Worm (Caenorhabditis elegans): Measurements from ENCODE around the gene C08F11.12.
"Not testable (repeated sequence)": the region's sequence is repeated elsewhere in the genome, so short reads cannot be mapped to it uniquely, and the experiment has no call there.

C08F11.12 gene

DNA sequence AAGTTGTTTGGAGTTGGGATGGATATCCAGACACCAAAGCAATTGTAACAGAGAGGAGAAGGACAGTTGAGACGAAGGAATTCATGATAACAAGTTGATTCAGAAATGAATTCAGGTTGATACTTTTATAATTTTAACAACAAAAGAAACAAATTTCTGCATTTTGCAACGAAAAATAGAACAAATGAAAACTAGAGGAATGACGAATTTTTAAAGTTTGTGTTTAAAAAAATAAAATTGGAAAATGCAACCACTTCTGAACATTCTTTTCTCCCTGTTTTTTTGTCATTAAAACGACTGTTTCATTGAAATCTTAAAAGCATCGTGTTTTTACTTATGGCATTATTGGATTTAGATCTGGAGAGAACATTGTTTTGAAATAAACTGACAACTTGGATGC is at the start of gene C08F11.12:
TSS of gene C08F11.12 (minus strand) at position 101 of the 400 bp plus-strand sequence.
- not testable (repeated sequence) for TF ChIP-seq W03F9.2, him-1, dao-5 (tag; optimal IDR thresholded peaks at IDR 0.05)

DNA sequence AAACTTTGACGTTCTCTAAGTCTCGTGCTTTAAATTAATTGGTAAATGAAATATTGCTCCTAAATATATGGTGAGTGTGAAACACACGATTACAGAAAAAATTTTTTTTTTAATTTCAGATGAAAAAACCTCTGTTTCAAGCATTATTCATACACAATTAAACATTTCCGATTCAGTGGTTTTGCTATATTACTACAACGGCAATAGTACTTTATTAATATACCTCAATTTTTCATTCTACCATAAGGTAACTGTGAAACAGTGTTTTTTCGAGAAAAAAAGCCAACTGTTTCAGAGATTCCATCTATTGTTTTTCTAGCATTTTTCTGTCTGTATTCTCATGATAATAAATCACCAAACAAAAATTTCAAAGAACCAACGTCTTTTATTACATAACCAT is 49.5 kb upstream of the C08F11.12 start:
- no peak for TF ChIP-seq him-1 (tag; optimal IDR thresholded peaks at IDR 0.05)
- TF ChIP-seq W03F9.2 (tag; optimal IDR thresholded peaks at IDR 0.05): no peak
- TF ChIP-seq dao-5 (tag; optimal IDR thresholded peaks at IDR 0.05): no peak

DNA sequence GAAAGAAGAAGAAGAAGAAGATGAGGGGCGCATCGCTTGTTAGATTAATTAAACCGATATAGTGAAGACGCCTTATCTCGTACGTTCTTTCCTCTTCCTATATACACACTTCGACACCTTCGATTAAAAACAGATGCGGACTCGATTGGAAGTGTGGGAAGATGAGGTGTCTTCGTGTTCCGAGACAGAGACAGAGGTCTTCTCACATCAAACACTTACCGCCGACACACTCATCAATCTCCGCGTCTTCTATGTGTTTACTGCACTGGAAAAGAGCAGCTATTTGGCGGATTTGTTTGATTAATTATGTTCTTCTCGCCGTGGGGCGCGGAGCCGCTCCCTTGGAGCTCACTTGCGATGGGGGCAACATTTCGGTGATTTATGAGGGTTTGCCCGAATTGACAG is 48.1 kb upstream of the C08F11.12 start:
- TF ChIP-seq dao-5 (tag; optimal IDR thresholded peaks at IDR 0.05) (no peak), W03F9.2 (tag; optimal IDR thresholded peaks at IDR 0.05) (no peak), him-1 (tag; optimal IDR thresholded peaks at IDR 0.05) (no peak)

DNA sequence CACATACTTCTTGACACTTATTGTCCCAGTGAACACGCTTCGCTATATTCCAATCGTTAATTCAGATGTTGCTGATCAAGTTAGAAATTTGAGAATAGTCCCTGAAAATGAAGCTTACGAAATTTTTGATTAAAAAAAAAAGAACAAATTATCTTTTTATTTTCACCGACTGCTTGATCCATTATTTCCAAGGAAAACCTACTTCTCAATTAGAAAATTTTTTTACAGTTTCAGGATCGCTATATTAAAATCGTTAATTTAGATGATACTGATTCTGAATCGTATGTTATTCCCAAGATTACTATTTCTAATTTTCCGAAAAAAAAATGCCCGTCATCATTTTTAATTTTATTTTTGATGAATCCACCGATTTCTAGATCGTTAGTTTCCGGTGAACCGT is 47.3 kb upstream of the C08F11.12 start, which contains the start of gene T23G4.127:
TSS of gene T23G4.127 (minus strand) at position 101 of the 400 bp plus-strand sequence.
- TF ChIP-seq dao-5 (tag; optimal IDR thresholded peaks at IDR 0.05): no peak
- TF ChIP-seq him-1 (tag; optimal IDR thresholded peaks at IDR 0.05): no peak
- TF ChIP-seq W03F9.2 (tag; optimal IDR thresholded peaks at IDR 0.05): no peak

DNA sequence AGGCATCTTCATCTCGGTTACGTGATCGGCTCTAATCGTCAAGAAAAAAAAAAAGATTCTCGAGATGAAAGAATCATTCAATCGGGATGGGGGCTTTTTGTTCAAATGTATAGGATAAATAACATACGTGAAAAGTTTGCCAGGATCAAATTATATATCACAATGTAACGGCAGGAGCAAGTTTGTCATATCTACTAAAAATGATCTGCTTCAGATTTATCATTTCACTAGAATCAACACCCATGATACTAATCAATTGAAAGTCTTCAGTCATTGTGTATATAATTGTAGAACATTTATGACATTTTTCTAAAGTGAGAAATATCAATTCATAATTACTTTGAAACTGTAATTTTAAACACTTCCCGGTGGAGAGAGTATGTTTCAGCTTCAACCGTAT is 45.6 kb upstream of the C08F11.12 start:
- no peak for TF ChIP-seq him-1 (tag; optimal IDR thresholded peaks at IDR 0.05)
- TF ChIP-seq dao-5 (tag; optimal IDR thresholded peaks at IDR 0.05): no peak

DNA sequence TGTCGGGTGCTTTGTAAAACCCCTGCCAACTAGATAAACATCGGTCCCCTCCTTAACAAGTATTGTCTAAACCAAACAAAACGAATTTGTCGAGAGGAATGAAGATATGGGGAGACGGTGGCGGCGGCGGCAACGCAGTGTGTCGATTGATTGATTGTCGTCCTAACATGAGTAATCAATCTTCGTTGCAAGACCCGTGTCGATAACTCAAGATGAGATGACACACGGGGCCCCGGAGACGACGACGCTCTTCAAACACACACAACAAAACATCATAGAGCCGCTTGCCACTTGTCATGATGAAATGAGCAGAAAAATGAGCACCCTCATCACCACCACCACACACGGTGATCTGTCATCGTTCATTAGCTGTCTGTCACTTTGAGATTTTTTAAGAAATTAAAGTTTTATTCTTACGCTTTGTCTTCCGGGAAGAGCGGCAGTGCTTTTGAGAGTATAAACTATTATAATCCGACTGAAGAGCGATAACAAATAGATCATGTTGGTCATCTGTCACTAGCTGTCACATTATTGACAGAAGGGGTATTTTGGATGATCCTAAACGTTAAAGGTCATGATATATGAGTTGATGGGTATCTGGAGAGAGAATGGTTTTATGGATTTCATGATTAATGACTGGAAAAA is 44.5 kb upstream of the C08F11.12 start:
- TF ChIP-seq W03F9.2 (tag; optimal IDR thresholded peaks at IDR 0.05) (no peak), him-1 (tag; optimal IDR thresholded peaks at IDR 0.05) (no peak)

DNA sequence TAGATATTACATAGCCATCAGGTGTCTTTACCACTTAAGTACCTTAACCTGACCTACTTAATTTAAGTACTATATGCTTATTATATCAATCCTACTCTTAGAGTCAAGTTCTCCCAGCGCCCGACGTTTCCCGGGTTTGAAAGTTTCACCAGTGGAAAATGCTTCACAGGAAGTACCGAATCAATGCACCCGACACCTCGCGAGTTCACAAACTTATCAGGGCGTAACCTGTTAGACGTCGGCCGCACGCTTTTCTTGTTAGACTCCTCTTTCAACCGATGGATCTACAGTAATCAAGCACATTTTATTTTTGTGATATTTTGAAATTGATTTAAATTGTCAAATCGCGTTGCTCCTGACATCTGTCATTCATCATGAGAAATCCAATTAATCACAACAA is 44.0 kb upstream of the C08F11.12 start:
- TF ChIP-seq W03F9.2 (tag; optimal IDR thresholded peaks at IDR 0.05) (no peak), dao-5 (tag; optimal IDR thresholded peaks at IDR 0.05) (no peak), him-1 (tag; optimal IDR thresholded peaks at IDR 0.05) (no peak)

DNA sequence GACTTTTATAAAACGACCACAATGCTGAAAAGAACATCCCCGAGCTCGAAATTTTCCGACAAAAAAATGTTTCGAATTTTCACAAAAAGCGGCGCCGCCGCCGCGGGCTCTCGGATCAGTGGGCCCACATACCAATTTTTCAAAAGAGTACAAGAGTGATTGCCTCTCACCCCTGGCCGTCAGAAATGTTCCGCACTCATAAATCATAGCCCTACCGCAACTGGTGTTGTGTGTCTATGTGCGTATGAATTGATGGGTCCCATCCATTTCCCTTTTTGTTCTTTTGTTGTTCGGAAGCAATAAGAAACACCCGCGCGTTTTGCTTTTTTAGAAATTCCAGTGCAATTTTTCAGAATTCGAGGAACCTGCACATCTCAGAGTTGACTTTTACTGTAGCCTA is 43.3 kb upstream of the C08F11.12 start:
- TF ChIP-seq him-1 (tag; optimal IDR thresholded peaks at IDR 0.05): no peak
- no peak for TF ChIP-seq W03F9.2 (tag; optimal IDR thresholded peaks at IDR 0.05)
- TF ChIP-seq dao-5 (tag; optimal IDR thresholded peaks at IDR 0.05): no peak

DNA sequence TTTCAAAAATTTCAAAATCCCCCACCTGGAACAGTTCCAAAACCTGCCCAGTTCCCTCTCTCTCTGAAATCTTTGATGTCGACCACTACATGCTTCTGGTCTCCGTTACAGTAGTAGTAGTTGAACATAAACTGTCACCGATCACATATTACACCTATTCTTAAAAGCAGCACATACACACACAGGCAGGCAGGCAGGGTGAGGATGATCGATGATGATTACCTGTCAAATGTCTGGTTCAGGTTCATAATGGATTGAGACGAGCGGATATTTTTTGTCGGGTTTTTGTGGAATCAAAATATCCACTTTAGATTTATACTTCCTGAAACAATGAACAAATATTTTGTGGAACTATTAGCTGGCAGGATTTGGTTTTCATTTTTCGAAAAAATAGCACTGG is 42.7 kb upstream of the C08F11.12 start:
- no peak for TF ChIP-seq dao-5 (tag; optimal IDR thresholded peaks at IDR 0.05)
- no peak for TF ChIP-seq him-1 (tag; optimal IDR thresholded peaks at IDR 0.05)
- TF ChIP-seq W03F9.2 (tag; optimal IDR thresholded peaks at IDR 0.05): no peak

DNA sequence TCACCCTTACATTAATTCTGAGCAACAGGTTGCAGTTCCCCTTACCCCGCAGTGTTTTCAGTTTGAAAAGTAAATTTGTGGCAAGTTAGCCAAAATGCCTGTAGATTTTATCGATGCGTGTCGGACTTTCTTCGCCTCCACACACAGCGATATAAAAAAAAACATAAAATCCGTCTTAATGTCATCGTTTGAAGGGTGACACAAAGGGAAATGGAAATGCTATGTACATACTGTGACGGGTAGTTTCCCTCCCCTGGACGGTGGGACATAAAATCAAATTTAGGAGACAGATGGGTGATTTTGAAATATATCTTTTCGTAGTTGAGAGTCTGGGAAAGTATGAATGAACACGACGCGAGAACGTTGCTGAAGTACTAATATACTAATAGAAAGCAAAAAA is 41.2 kb upstream of the C08F11.12 start:
- TF ChIP-seq W03F9.2 (tag; optimal IDR thresholded peaks at IDR 0.05): no peak
- TF ChIP-seq dao-5 (tag; optimal IDR thresholded peaks at IDR 0.05): no peak
- TF ChIP-seq him-1 (tag; optimal IDR thresholded peaks at IDR 0.05): no peak

DNA sequence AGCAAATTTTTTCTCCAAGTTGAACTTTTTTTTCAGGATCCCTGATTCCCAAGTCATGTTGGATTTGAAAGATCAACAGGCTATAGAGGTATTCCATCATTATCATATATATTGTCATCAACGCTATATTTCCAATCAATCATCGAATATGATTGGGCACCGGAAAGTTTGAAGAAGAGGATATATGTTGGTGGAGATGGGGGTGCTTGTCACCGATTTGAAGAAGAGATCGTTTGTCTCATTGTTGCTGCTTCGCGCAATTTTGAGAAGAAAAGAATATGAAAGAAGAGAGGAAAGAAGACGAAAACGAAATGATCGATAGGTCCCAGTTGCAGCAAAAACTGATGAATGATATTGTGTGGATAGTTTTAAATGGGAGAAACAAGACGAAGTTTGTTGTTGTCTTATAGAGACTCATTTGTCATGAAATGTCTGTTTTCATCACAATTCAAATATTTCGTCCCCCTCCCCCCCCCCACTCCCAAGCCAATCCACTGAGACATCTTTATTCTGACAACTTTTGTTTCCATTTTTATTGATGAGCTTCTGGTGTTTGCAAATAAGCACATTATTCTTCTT is 38.1 kb upstream of the C08F11.12 start, which contains the start of gene T23G4.2:
TSS of gene T23G4.2 (minus strand) at position 255 of the 579 bp plus-strand sequence.
- TF ChIP-seq W03F9.2 (tag; optimal IDR thresholded peaks at IDR 0.05) (no peak), him-1 (tag; optimal IDR thresholded peaks at IDR 0.05) (peak; percentile 14), dao-5 (tag; optimal IDR thresholded peaks at IDR 0.05) (no peak)

DNA sequence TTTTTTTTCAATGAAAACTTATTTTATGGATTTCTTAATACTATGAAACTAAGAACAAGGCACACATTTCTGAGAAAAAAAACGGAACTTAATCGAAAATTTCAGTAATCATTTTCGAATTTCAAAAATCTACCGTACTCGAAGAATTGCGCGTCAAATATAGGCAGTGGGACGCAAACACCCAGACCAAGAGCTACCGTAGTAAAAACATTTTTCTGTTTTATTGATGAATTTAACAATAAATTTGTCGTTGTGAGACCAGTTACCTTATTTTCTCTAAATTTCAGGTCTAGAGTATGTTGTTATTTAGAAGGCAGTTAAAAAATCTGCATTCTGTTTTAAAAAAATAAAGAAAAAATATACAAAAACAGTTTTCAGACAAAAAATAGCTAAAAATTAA is 36.3 kb upstream of the C08F11.12 start:
- no peak for TF ChIP-seq dao-5 (tag; optimal IDR thresholded peaks at IDR 0.05)
- no peak for TF ChIP-seq W03F9.2 (tag; optimal IDR thresholded peaks at IDR 0.05)

DNA sequence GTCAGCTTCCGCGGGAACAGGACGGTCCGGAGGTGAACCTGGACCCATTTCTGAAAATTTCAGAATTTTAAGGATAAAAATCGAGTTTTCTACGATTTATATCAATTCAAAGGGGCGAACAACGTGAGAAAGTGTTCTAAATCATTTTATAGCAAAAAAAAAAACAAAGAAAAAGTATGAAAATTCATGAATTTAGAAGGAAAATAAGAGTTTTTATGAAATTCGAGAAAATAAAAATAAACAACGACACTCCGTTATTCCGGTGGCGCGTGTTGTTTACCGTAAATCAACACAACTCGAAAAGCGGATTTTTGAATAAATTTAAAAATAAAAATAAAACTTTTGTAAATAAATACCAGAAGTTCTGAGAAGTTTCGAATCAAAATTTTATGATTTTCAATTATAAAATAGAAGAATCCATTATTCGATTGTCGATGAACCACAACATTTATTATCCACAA is 35.7 kb upstream of the C08F11.12 start, which contains the start of gene nyn-1:
TSS of gene nyn-1 (minus strand) at position 51 of the 461 bp plus-strand sequence.
- TF ChIP-seq dao-5 (tag; optimal IDR thresholded peaks at IDR 0.05) (no peak), him-1 (tag; optimal IDR thresholded peaks at IDR 0.05) (no peak), W03F9.2 (tag; optimal IDR thresholded peaks at IDR 0.05) (no peak)

DNA sequence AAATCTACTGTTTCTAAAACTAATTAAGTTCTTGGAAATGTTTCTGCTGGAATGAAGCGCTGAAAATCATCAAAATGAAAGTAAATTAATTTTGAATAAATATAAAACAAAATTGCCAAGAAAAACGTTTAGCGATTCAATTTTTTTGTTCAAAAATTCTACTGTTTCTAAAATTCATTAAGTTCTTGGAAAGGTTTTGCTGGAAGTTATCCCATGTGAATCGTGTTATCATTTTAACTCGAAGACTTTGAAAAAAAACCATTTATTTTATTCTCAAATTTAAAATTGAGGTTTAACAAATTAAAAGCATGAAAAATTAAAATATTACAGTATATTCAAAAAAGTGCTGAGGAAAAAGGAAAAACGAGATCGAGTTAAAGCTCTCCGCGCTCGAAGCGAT is 33.5 kb upstream of the C08F11.12 start:
- TF ChIP-seq him-1 (tag; optimal IDR thresholded peaks at IDR 0.05): no peak
- no peak for TF ChIP-seq dao-5 (tag; optimal IDR thresholded peaks at IDR 0.05)
- no peak for TF ChIP-seq W03F9.2 (tag; optimal IDR thresholded peaks at IDR 0.05)

DNA sequence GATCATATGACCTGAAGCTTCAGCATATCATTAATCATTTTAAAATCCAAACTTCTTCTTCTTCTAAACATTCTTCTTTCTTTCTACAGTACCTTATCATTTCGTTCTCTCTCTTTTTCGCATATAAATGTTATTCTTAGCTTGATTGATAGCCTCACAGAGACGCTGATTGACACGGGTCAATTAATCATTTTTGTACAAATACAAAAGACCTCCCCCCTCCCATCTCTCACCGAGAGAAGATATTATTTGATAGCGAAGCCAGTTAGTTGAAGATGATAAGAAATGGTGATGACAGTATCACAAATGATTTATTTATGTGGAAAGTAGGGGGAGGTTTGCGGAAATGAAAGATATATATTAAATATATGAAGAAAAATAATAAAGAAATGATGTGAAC is 31.4 kb upstream of the C08F11.12 start:
- no peak for TF ChIP-seq W03F9.2 (tag; optimal IDR thresholded peaks at IDR 0.05)
- no peak for TF ChIP-seq him-1 (tag; optimal IDR thresholded peaks at IDR 0.05)
- no peak for TF ChIP-seq dao-5 (tag; optimal IDR thresholded peaks at IDR 0.05)

Data from whole organism, L4/young adult.